Fruit fly (Drosophila melanogaster): ENCODE measurements around the gene tws.
A peak's percentile ranks its signal among the peaks of the same experiment; 100 is the strongest.

Gene tws

dm6 chr3R:10079267-10079987, 60.1 kb downstream of the tws start (continued):
- TF ChIP-seq CG34406 (GFP tag; optimal IDR thresholded peaks at IDR 0.05), result peak; percentile 43
- TF ChIP-seq Lpt (GFP tag; optimal IDR thresholded peaks at IDR 0.05), result peak; percentile 37
- peak; percentile 74 for TF ChIP-seq pdm3 (GFP tag; optimal IDR thresholded peaks at IDR 0.05)
- TF ChIP-seq CG1621 (tag; optimal IDR thresholded peaks at IDR 0.05), result peak; percentile 73
- peak; percentile 80 for TF ChIP-seq OdsH (GFP tag; optimal IDR thresholded peaks at IDR 0.05)
- TF ChIP-seq CG3032 (tag; optimal IDR thresholded peaks at IDR 0.05), result peak; percentile 72
- TF ChIP-seq Ets21C (GFP tag; optimal IDR thresholded peaks at IDR 0.05), result peak; percentile 43
- peak in 1 of 2 experiments; percentile 17 for TF ChIP-seq ss (GFP tag; optimal IDR thresholded peaks at IDR 0.05)
- peak; percentile 25 for TF ChIP-seq CG4318 (GFP tag; optimal IDR thresholded peaks at IDR 0.05)

dm6 chr3R:10078468-10079143, 61.0 kb downstream of the tws start:
- no peak for TF ChIP-seq Gug (GFP tag; IDR thresholded peaks at IDR 0.05)
- no peak for TF ChIP-seq fkh (GFP tag; optimal IDR thresholded peaks at IDR 0.05)
- TF ChIP-seq svp (GFP tag), result no peak
- no peak for TF ChIP-seq Eip75B (GFP tag; optimal IDR thresholded peaks at IDR 0.05)
- no peak for TF ChIP-seq cyc (GFP tag; optimal IDR thresholded peaks at IDR 0.05)
- no peak for TF ChIP-seq net (GFP tag; optimal IDR thresholded peaks at IDR 0.05)
- no peak for TF ChIP-seq CG6854 (GFP tag; optimal IDR thresholded peaks at IDR 0.05)
- TF ChIP-seq fd59A (GFP tag; optimal IDR thresholded peaks at IDR 0.05), result no peak
- TF ChIP-seq Ets96B (tag; optimal IDR thresholded peaks at IDR 0.05), result no peak
- no peak for TF ChIP-seq OdsH (GFP tag; optimal IDR thresholded peaks at IDR 0.05)
- TF ChIP-seq CG3919 (GFP tag; optimal IDR thresholded peaks at IDR 0.05), result no peak
- no peak for TF ChIP-seq Hr4 (GFP tag; optimal IDR thresholded peaks at IDR 0.05)
- TF ChIP-seq CG10631 (GFP tag; optimal IDR thresholded peaks at IDR 0.05), result no peak

- no peak for TF ChIP-seq net (GFP tag; optimal IDR thresholded peaks at IDR 0.05)
- no peak for TF ChIP-seq CG6808 (GFP tag; optimal IDR thresholded peaks at IDR 0.05)
- no peak for TF ChIP-seq achi (GFP tag; optimal IDR thresholded peaks at IDR 0.05)
- no peak for TF ChIP-seq CG8319 (GFP tag; optimal IDR thresholded peaks at IDR 0.05)
- TF ChIP-seq CG4318 (GFP tag; optimal IDR thresholded peaks at IDR 0.05), result no peak
- no peak for TF ChIP-seq CG6276 (GFP tag; optimal IDR thresholded peaks at IDR 0.05)
- peak; percentile 27 for TF ChIP-seq vri (GFP tag; optimal IDR thresholded peaks at IDR 0.05)
- no peak for TF ChIP-seq Hr38 (GFP tag; optimal IDR thresholded peaks at IDR 0.05)
- no peak for TF ChIP-seq spab (GFP tag; optimal IDR thresholded peaks at IDR 0.05)
- TF ChIP-seq CG11902 (GFP tag; optimal IDR thresholded peaks at IDR 0.05), result no peak
- TF ChIP-seq CG1621 (tag; optimal IDR thresholded peaks at IDR 0.05), result no peak
- TF ChIP-seq pdm3 (GFP tag; optimal IDR thresholded peaks at IDR 0.05), result no peak
- TF ChIP-seq Gug (GFP tag; IDR thresholded peaks at IDR 0.05), result no peak
- TF ChIP-seq topi (GFP tag; optimal IDR thresholded peaks at IDR 0.05), result peak; percentile 12
- TF ChIP-seq CG11762 (GFP tag; optimal IDR thresholded peaks at IDR 0.05; ENCODE audit: insufficient read depth), result no peak
- no peak for TF ChIP-seq CG32006 (GFP tag; optimal IDR thresholded peaks at IDR 0.05)
- TF ChIP-seq Ets21C (GFP tag; optimal IDR thresholded peaks at IDR 0.05), result no peak
- TF ChIP-seq CG3919 (GFP tag; optimal IDR thresholded peaks at IDR 0.05), result no peak
- TF ChIP-seq Lpt (GFP tag; optimal IDR thresholded peaks at IDR 0.05), result no peak
- no peak for TF ChIP-seq CG9139 (GFP tag; optimal IDR thresholded peaks at IDR 0.05)
- TF ChIP-seq fd59A (GFP tag; optimal IDR thresholded peaks at IDR 0.05), result no peak
- TF ChIP-seq esn (GFP tag; optimal IDR thresholded peaks at IDR 0.05), result peak; percentile 14
- no peak for TF ChIP-seq acj6 (GFP tag; optimal IDR thresholded peaks at IDR 0.05)
- no peak for TF ChIP-seq Hr39 (GFP tag; optimal IDR thresholded peaks at IDR 0.05)
- no peak for TF ChIP-seq fd85E (GFP tag; optimal IDR thresholded peaks at IDR 0.05)
- TF ChIP-seq Sox15 (GFP tag; optimal IDR thresholded peaks at IDR 0.05), result no peak
- TF ChIP-seq Sox102F (GFP tag; optimal IDR thresholded peaks at IDR 0.05), result no peak
- TF ChIP-seq CG10631 (GFP tag; optimal IDR thresholded peaks at IDR 0.05), result no peak
- TF ChIP-seq fkh (GFP tag; optimal IDR thresholded peaks at IDR 0.05), result no peak
- TF ChIP-seq dsx (GFP tag; optimal IDR thresholded peaks at IDR 0.05; ENCODE audit: poor library complexity, severe bottlenecking), result no peak
- TF ChIP-seq Eip93F (GFP tag; optimal IDR thresholded peaks at IDR 0.05), result no peak
- no peak for TF ChIP-seq CG15336 (GFP tag; IDR thresholded peaks at IDR 0.05)
- no peak for TF ChIP-seq eg (GFP tag; IDR thresholded peaks at IDR 0.05)
- TF ChIP-seq Blimp-1 (GFP tag; optimal IDR thresholded peaks at IDR 0.05), result no peak
- TF ChIP-seq Eip78C (GFP tag), result peak; percentile 10
These were observed 62.9 kb downstream of the tws start for dm6 chr3R:10076665-10077064.

Measured in whole organism, prepupa.